Worm (Caenorhabditis elegans) whole organism, L3 larva: Measurements from ENCODE around the gene K01D12.20.

Experiments used
- R02D3.7 ChIP-seq: fragments of 150-350 bp; optimal IDR thresholded peaks from 2 replicates; lab custom pipeline; 2014; ENCODE audit warnings: missing biosample characterization, missing genetic modification characterization
- ZK546.5 ChIP-seq: sonication (generic microtip); optimal IDR thresholded peaks from 2 replicates; lab custom pipeline; 2017; ENCODE audit warnings: missing biosample characterization, missing genetic modification characterization
- aly-2 ChIP-seq: fragments of 150-350 bp; optimal IDR thresholded peaks from 2 replicates; lab custom pipeline; 2014; ENCODE audit warnings: missing biosample characterization, missing genetic modification characterization
- ama-1 ChIP-seq: fragments of 150-350 bp; optimal IDR thresholded peaks from 2 replicates; lab custom pipeline; 2018
- ceh-16 ChIP-seq: sonication (generic microtip); optimal IDR thresholded peaks from 2 replicates; lab custom pipeline; 2017; ENCODE audit warnings: missing biosample characterization, missing genetic modification characterization
- ceh-28 ChIP-seq: fragments of 150-350 bp; optimal IDR thresholded peaks from 2 replicates; lab custom pipeline; 2014; ENCODE audit warnings: missing biosample characterization, missing genetic modification reagents, missing genetic modification characterization
- ceh-82 ChIP-seq: fragments of 150-350 bp; optimal IDR thresholded peaks from 2 replicates; lab custom pipeline; 2014; ENCODE audit warnings: missing biosample characterization, missing genetic modification characterization
- ceh-9 ChIP-seq: sonication (generic microtip); optimal IDR thresholded peaks from 2 replicates; lab custom pipeline; 2018; ENCODE audit warnings: missing biosample characterization, missing genetic modification characterization
- daf-12 ChIP-seq: fragments of 150-350 bp; optimal IDR thresholded peaks from 2 replicates; lab custom pipeline; 2014; ENCODE audit warnings: missing biosample characterization, missing genetic modification reagents, missing genetic modification characterization
- egl-27 ChIP-seq: sonication (generic microtip); optimal IDR thresholded peaks from 4 replicates; lab custom pipeline; 2017; ENCODE audit warnings: missing biosample characterization, missing genetic modification reagents, missing genetic modification characterization
- egl-5 ChIP-seq: fragments of 150-350 bp; optimal IDR thresholded peaks from 2 replicates; lab custom pipeline; 2017; ENCODE audit warnings: missing biosample characterization, missing genetic modification reagents, missing genetic modification characterization, inconsistent platforms
- elt-1 ChIP-seq: fragments of 150-350 bp; optimal IDR thresholded peaks from 2 replicates; lab custom pipeline; 2014; ENCODE audit warnings: missing biosample characterization, missing genetic modification characterization
- elt-2 ChIP-seq: sonication (generic microtip); optimal IDR thresholded peaks from 2 replicates; lab custom pipeline; 2016; ENCODE audit warnings: missing genetic modification reagents, mild to moderate bottlenecking, missing genetic modification characterization, missing compliant biosample characterization
- elt-3 ChIP-seq, 3 experiments: fragments of 150-350 bp in 1 of 3; sonication (generic microtip) in 2 of 3; optimal IDR thresholded peaks; 2 replicates in 2 of 3; 4 replicates in 1 of 3; lab custom pipeline; 2014 to 2017; ENCODE audit warnings: missing biosample characterization in 3 of 3, missing genetic modification characterization in 3 of 3
- eor-1 ChIP-seq, 2 experiments: fragments of 150-350 bp; optimal IDR thresholded peaks; 2 replicates each; lab custom pipeline; 2014 to 2018; ENCODE audit warnings: missing biosample characterization in 2 of 2, missing genetic modification characterization in 2 of 2
- fkh-10 ChIP-seq: sonication (generic microtip); optimal IDR thresholded peaks from 2 replicates; lab custom pipeline; 2017; ENCODE audit warnings: missing biosample characterization, missing genetic modification reagents, missing genetic modification characterization
- fkh-2 ChIP-seq: fragments of 150-350 bp; optimal IDR thresholded peaks from 2 replicates; lab custom pipeline; 2014; ENCODE audit warnings: missing biosample characterization, missing genetic modification reagents, missing genetic modification characterization
- fos-1 ChIP-seq: fragments of 150-350 bp; optimal IDR thresholded peaks from 2 replicates; lab custom pipeline; 2014; ENCODE audit warnings: missing biosample characterization, missing genetic modification characterization
- hmg-11 ChIP-seq: sonication (generic microtip); optimal IDR thresholded peaks from 2 replicates; lab custom pipeline; 2016; ENCODE audit warnings: missing genetic modification characterization, missing compliant biosample characterization
- jun-1 ChIP-seq: fragments of 150-350 bp; optimal IDR thresholded peaks from 2 replicates; lab custom pipeline; 2014; ENCODE audit warnings: missing biosample characterization, missing genetic modification reagents, missing genetic modification characterization
- lin-15B ChIP-seq: fragments of 150-350 bp; optimal IDR thresholded peaks from 2 replicates; lab custom pipeline; 2014; ENCODE audit warnings: missing biosample characterization, missing genetic modification characterization
- lin-39 ChIP-seq: fragments of 150-350 bp; optimal IDR thresholded peaks from 2 replicates; lab custom pipeline; 2018; ENCODE audit warnings: missing biosample characterization, missing genetic modification reagents, missing genetic modification characterization
- lsy-12 ChIP-seq: sonication (generic microtip); optimal IDR thresholded peaks from 2 replicates; lab custom pipeline; 2016; ENCODE audit warnings: mild to moderate bottlenecking, missing genetic modification characterization, missing compliant biosample characterization
- mdl-1 ChIP-seq: fragments of 150-350 bp; optimal IDR thresholded peaks from 2 replicates; lab custom pipeline; 2014; ENCODE audit warnings: missing biosample characterization, missing genetic modification characterization
- mml-1 ChIP-seq: fragments of 150-350 bp; sonication (generic microtip); optimal IDR thresholded peaks from 3 replicates; lab custom pipeline; 2014; ENCODE audit warnings: missing biosample characterization, missing genetic modification characterization
- nfya-1 ChIP-seq: sonication (generic microtip); optimal IDR thresholded peaks from 2 replicates; lab custom pipeline; 2017; ENCODE audit warnings: missing genetic modification characterization, mild to moderate bottlenecking, missing compliant biosample characterization, antibody characterized with exemption, moderate library complexity; ENCODE audit not compliant: insufficient read depth
- nhr-11 ChIP-seq: fragments of 150-350 bp; optimal IDR thresholded peaks from 2 replicates; lab custom pipeline; 2014; ENCODE audit warnings: missing biosample characterization, missing genetic modification characterization
- nhr-12 ChIP-seq: fragments of 150-350 bp; optimal IDR thresholded peaks from 2 replicates; lab custom pipeline; 2014; ENCODE audit warnings: missing biosample characterization, missing genetic modification characterization
- nhr-23 ChIP-seq: fragments of 150-350 bp; optimal IDR thresholded peaks from 2 replicates; lab custom pipeline; 2014; ENCODE audit warnings: missing biosample characterization, missing genetic modification reagents, missing genetic modification characterization
- nhr-237 ChIP-seq: fragments of 150-350 bp; optimal IDR thresholded peaks from 2 replicates; lab custom pipeline; 2014; ENCODE audit warnings: missing biosample characterization, missing genetic modification characterization
- nhr-25 ChIP-seq: sonication (generic microtip); optimal IDR thresholded peaks from 2 replicates; lab custom pipeline; 2017; ENCODE audit warnings: missing biosample characterization, missing genetic modification characterization
- nhr-28 ChIP-seq: fragments of 150-350 bp; optimal IDR thresholded peaks from 2 replicates; lab custom pipeline; 2014; ENCODE audit warnings: missing biosample characterization, missing genetic modification characterization
- nhr-43 ChIP-seq: sonication (generic microtip); optimal IDR thresholded peaks from 2 replicates; lab custom pipeline; 2016; ENCODE audit warnings: mild to moderate bottlenecking, missing genetic modification characterization, missing compliant biosample characterization; ENCODE audit not compliant: poor library complexity, severe bottlenecking
- nhr-67 ChIP-seq: fragments of 150-350 bp; optimal IDR thresholded peaks from 2 replicates; lab custom pipeline; 2014; ENCODE audit warnings: missing biosample characterization, missing genetic modification characterization
- nhr-76 ChIP-seq: fragments of 150-350 bp; sonication (generic microtip); optimal IDR thresholded peaks from 5 replicates; lab custom pipeline; 2014; ENCODE audit warnings: missing biosample characterization, missing genetic modification characterization
- nhr-77 ChIP-seq: fragments of 150-350 bp; optimal IDR thresholded peaks from 2 replicates; lab custom pipeline; 2014; ENCODE audit warnings: missing biosample characterization, missing genetic modification characterization
- pha-4 ChIP-seq: fragments of 150-350 bp; optimal IDR thresholded peaks from 2 replicates; lab custom pipeline; 2014; ENCODE audit warnings: missing biosample characterization, missing genetic modification reagents, missing genetic modification characterization
- pqm-1 ChIP-seq: fragments of 150-350 bp; optimal IDR thresholded peaks from 2 replicates; lab custom pipeline; 2017; ENCODE audit warnings: missing biosample characterization, missing genetic modification characterization, inconsistent platforms
- sea-2 ChIP-seq: fragments of 150-350 bp; sonication (generic microtip); optimal IDR thresholded peaks from 4 replicates; lab custom pipeline; 2014; ENCODE audit warnings: missing biosample characterization, missing genetic modification reagents, missing genetic modification characterization
- skn-1 ChIP-seq: fragments of 150-350 bp; optimal IDR thresholded peaks from 2 replicates; lab custom pipeline; 2014; ENCODE audit warnings: missing biosample characterization, missing genetic modification characterization
- snpc-4 ChIP-seq: fragments of 150-350 bp; optimal IDR thresholded peaks from 2 replicates; lab custom pipeline; 2014; ENCODE audit warnings: missing biosample characterization, missing genetic modification characterization
- tbx-2 ChIP-seq: sonication (generic microtip); optimal IDR thresholded peaks from 2 replicates; lab custom pipeline; 2016; ENCODE audit warnings: mild to moderate bottlenecking, missing genetic modification characterization, missing compliant biosample characterization
- unc-39 ChIP-seq: sonication (generic microtip); optimal IDR thresholded peaks from 4 replicates; lab custom pipeline; 2017; ENCODE audit warnings: missing biosample characterization, missing genetic modification characterization
- unc-62 ChIP-seq: fragments of 150-350 bp; sonication (generic microtip); optimal IDR thresholded peaks from 4 replicates; lab custom pipeline; 2014; ENCODE audit warnings: missing biosample characterization, missing genetic modification reagents, missing genetic modification characterization
- zag-1 ChIP-seq: fragments of 150-350 bp; optimal IDR thresholded peaks from 2 replicates; lab custom pipeline; 2014; ENCODE audit warnings: missing biosample characterization, missing genetic modification characterization
- ztf-11 ChIP-seq: fragments of 150-350 bp; optimal IDR thresholded peaks from 2 replicates; lab custom pipeline; 2014; ENCODE audit warnings: missing biosample characterization, missing genetic modification characterization
- ztf-4 ChIP-seq: fragments of 150-350 bp; optimal IDR thresholded peaks from 2 replicates; lab custom pipeline; 2014; ENCODE audit warnings: missing biosample characterization, missing genetic modification characterization

Gene K01D12.20

ce11 chrV:12357632-12358031 lies 43.0 kb downstream of the K01D12.20 start:
- no peak for TF ChIP-seq snpc-4
- no peak for TF ChIP-seq fkh-2

- TF ChIP-seq nhr-77 (no peak), pha-4 (tag; lab: Kevin White, UChicago) (no peak), fos-1 (no peak), nhr-11 (tag; lab: Kevin White, UChicago) (no peak), tbx-2 (peak; percentile 11), R02D3.7 (no peak), ceh-82 (no peak), jun-1 (tag; lab: Kevin White, UChicago) (no peak), ztf-11 (tag; lab: Kevin White, UChicago) (no peak), pqm-1 (tag; lab: Kevin White, UChicago) (no peak), skn-1 (tag; lab: Kevin White, UChicago) (no peak), mml-1 (tag; lab: Kevin White, UChicago) (no peak), ceh-9 (no peak), unc-62 (GFP tag; lab: Kevin White, UChicago) (no peak), elt-1 (peak; percentile 44), elt-2 (tag; lab: Kevin White, UChicago) (no peak), nhr-76 (tag; lab: Kevin White, UChicago) (no peak), ama-1 (lab: Kevin White, UChicago) (peak; percentile 76), zag-1 (tag; lab: Kevin White, UChicago) (no peak), ztf-4 (tag; lab: Kevin White, UChicago) (no peak), elt-3 (tag; optimal IDR thresholded peaks at IDR 0.05; lab: Kevin White, UChicago) (peak in 1 of 3 experiments; percentile 35), egl-5 (tag; lab: Kevin White, UChicago) (no peak), nfya-1 (tag; lab: Kevin White, UChicago) (no peak), hmg-11 (tag; lab: Kevin White, UChicago) (no peak), lin-15B (no peak), eor-1 (tag; optimal IDR thresholded peaks at IDR 0.05; lab: Kevin White, UChicago) (no peak), mdl-1 (tag; lab: Kevin White, UChicago) (no peak), ceh-16 (tag; lab: Kevin White, UChicago) (no peak), lsy-12 (tag; lab: Kevin White, UChicago) (peak; percentile 34), nhr-67 (tag; lab: Kevin White, UChicago) (no peak), nhr-12 (no peak), sea-2 (GFP tag; lab: Kevin White, UChicago) (no peak), nhr-28 (peak; percentile 1), egl-27 (tag; lab: Kevin White, UChicago) (no peak), unc-39 (tag; lab: Kevin White, UChicago) (no peak), aly-2 (tag; lab: Kevin White, UChicago) (peak; percentile 62), snpc-4 (no peak), fkh-10 (GFP tag; lab: Kevin White, UChicago) (no peak), nhr-25 (peak; percentile 43), ZK546.5 (tag; lab: Kevin White, UChicago) (no peak), daf-12 (no peak), lin-39 (tag; lab: Kevin White, UChicago) (no peak), ceh-28 (no peak), nhr-43 (tag; lab: Kevin White, UChicago) (peak; percentile 91), nhr-237 (tag; lab: Kevin White, UChicago) (no peak), fkh-2 (no peak), nhr-23 (peak; percentile 45)
Measured at ce11 chrV:12354193-12354830, 46.3 kb downstream of the K01D12.20 start.
